Fruit fly (Drosophila melanogaster): ENCODE measurements around the gene Polr2D.

DNA sequence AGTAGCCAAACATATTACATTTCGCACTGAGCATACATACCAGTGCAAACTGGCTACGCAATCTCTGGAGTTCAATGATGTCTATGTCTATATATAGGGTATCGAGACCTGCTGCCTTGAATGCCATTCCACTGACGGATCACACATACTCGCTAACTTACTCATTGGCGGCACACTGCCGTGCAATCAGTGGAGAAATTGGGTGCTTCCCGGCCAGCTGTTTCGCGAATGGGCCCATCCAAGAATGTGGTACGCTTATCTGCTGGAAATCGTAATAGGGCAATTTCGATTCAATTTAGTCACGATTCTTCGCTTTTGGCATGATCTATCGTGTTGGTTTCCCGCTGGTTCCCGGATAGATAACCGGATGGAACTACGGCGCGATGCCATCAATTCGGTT, 24.8 kb upstream of the Polr2D start:
- TF ChIP-seq Ets96B (tag; optimal IDR thresholded peaks at IDR 0.05): no peak
- TF ChIP-seq acj6 (GFP tag; optimal IDR thresholded peaks at IDR 0.05): no peak
- TF ChIP-seq Blimp-1 (GFP tag; optimal IDR thresholded peaks at IDR 0.05): no peak
- TF ChIP-seq pdm3 (GFP tag; optimal IDR thresholded peaks at IDR 0.05): no peak
- TF ChIP-seq Met (GFP tag; optimal IDR thresholded peaks at IDR 0.05): no peak
- TF ChIP-seq CG8319 (GFP tag; optimal IDR thresholded peaks at IDR 0.05): no peak
- TF ChIP-seq CG6276 (GFP tag; optimal IDR thresholded peaks at IDR 0.05): no peak
- no peak for TF ChIP-seq CG16779 (tag; optimal IDR thresholded peaks at IDR 0.05)
- TF ChIP-seq cyc (GFP tag; optimal IDR thresholded peaks at IDR 0.05): no peak
- no peak for TF ChIP-seq spab (GFP tag; optimal IDR thresholded peaks at IDR 0.05)
